Worm (Caenorhabditis elegans) whole organism, L1 larva: ENCODE results near the gene irld-61.

Experiments used
- C16A3.4 ChIP-seq: fragments of 150-350 bp; optimal IDR thresholded peaks from 2 replicates; lab custom pipeline; 2014; ENCODE audit warnings: missing biosample characterization, missing genetic modification characterization
- F16B12.6 ChIP-seq: fragments of 150-350 bp; optimal IDR thresholded peaks from 2 replicates; lab custom pipeline; 2014; ENCODE audit warnings: missing biosample characterization, missing genetic modification characterization
- aly-2 ChIP-seq: fragments of 150-350 bp; optimal IDR thresholded peaks from 2 replicates; lab custom pipeline; 2014; ENCODE audit warnings: missing biosample characterization, missing genetic modification characterization
- egl-27 ChIP-seq, 2 experiments: fragments of 150-350 bp in 1 of 2; sonication (generic microtip); optimal IDR thresholded peaks; 3 replicates each; lab custom pipeline; 2017 to 2018; ENCODE audit warnings: missing biosample characterization in 2 of 2, missing genetic modification characterization in 2 of 2, missing genetic modification reagents in 2 of 2
- elt-2 ChIP-seq: sonication (generic microtip); optimal IDR thresholded peaks from 2 replicates; lab custom pipeline; 2016; ENCODE audit warnings: missing genetic modification characterization, mild to moderate bottlenecking, inconsistent platforms, missing compliant biosample characterization, missing genetic modification reagents
- hlh-17 ChIP-seq: fragments of 200-800 bp; sonication (Bioruptor generic); optimal IDR thresholded peaks from 2 replicates; lab custom pipeline; 2018; ENCODE audit warnings: missing genetic modification characterization, mild to moderate bottlenecking, missing compliant biosample characterization, moderate library complexity, borderline replicate concordance
- jun-1 ChIP-seq: fragments of 150-350 bp; optimal IDR thresholded peaks from 2 replicates; lab custom pipeline; 2014; ENCODE audit warnings: missing biosample characterization, missing genetic modification reagents, missing genetic modification characterization
- lin-39 ChIP-seq: fragments of 150-350 bp; optimal IDR thresholded peaks from 2 replicates; lab custom pipeline; 2014; ENCODE audit warnings: missing biosample characterization, missing genetic modification reagents, missing genetic modification characterization
- nhr-71 ChIP-seq: sonication (generic microtip); optimal IDR thresholded peaks from 2 replicates; lab custom pipeline; 2016; ENCODE audit warnings: mild to moderate bottlenecking, missing genetic modification characterization, moderate library complexity, missing compliant biosample characterization
- snpc-4 ChIP-seq: fragments of 150-350 bp; optimal IDR thresholded peaks from 2 replicates; lab custom pipeline; 2014; ENCODE audit warnings: missing biosample characterization, missing genetic modification characterization
- sptf-1 ChIP-seq: fragments of 150-350 bp; optimal IDR thresholded peaks from 2 replicates; lab custom pipeline; 2014; ENCODE audit warnings: missing biosample characterization, missing genetic modification characterization
- sup-37 ChIP-seq: fragments of 200-800 bp; sonication (Bioruptor generic); optimal IDR thresholded peaks from 2 replicates; lab custom pipeline; 2018; ENCODE audit warnings: mild to moderate bottlenecking, missing genetic modification characterization, missing compliant biosample characterization
- unc-30 ChIP-seq: sonication (generic microtip); optimal IDR thresholded peaks from 2 replicates; lab custom pipeline; 2017; ENCODE audit warnings: missing biosample characterization, missing genetic modification characterization

ce11 chrIII:12740313-12740712 lies 24.0 kb upstream of the irld-61 start:
- TF ChIP-seq sptf-1: no peak
- TF ChIP-seq aly-2: no peak
- TF ChIP-seq snpc-4 (tag; lab: Kevin White, UChicago): no peak
- TF ChIP-seq elt-2 (tag; lab: Kevin White, UChicago): no peak
- TF ChIP-seq unc-30 (tag; lab: Kevin White, UChicago): no peak
- no peak for TF ChIP-seq C16A3.4
- TF ChIP-seq sup-37 (GFP tag; lab: Kevin White, UChicago): no peak
- TF ChIP-seq egl-27 (tag; optimal IDR thresholded peaks at IDR 0.05; lab: Kevin White, UChicago): no peak
- no peak for TF ChIP-seq hlh-17 (GFP tag; lab: Kevin White, UChicago)
- no peak for TF ChIP-seq F16B12.6 (tag; lab: Kevin White, UChicago)
- no peak for TF ChIP-seq nhr-71
- TF ChIP-seq jun-1 (tag; lab: Kevin White, UChicago): no peak
- TF ChIP-seq lin-39 (tag; lab: Kevin White, UChicago): no peak
